Worm (Caenorhabditis elegans) whole organism, midembryonic: ENCODE measurements around the gene utx-1.
"Not testable (repeated sequence)": the region's sequence is repeated elsewhere in the genome, so short reads cannot be mapped to it uniquely, and the experiment has no call there.

Source experiments
- T22C8.4 ChIP-seq: fragments of 200-800 bp; sonication (Bioruptor generic); IDR thresholded peaks from 2 replicates; pipeline ENCODE4 v1.3.6; 2022; ENCODE audit warnings: missing genetic modification characterization, missing compliant biosample characterization
- cog-1 ChIP-seq: sonication (generic microtip); optimal IDR thresholded peaks from 2 replicates; lab custom pipeline; 2016; ENCODE audit warnings: missing genetic modification characterization, missing compliant biosample characterization
- flt-1 ChIP-seq: fragments of 200-800 bp; sonication (Bioruptor generic); IDR thresholded peaks from 2 replicates; pipeline ENCODE4 v1.3.6; 2022; ENCODE audit warnings: missing genetic modification characterization, missing compliant biosample characterization
- klf-2 ChIP-seq: fragments of 200-800 bp; sonication (Bioruptor generic); conservative IDR thresholded peaks from 2 replicates; pipeline ENCODE4 v1.3.6; 2022; ENCODE audit warnings: missing genetic modification reagents, missing genetic modification characterization, missing compliant biosample characterization
- med-1 ChIP-seq: sonication (generic microtip); optimal IDR thresholded peaks from 2 replicates; lab custom pipeline; 2017; ENCODE audit warnings: missing genetic modification characterization, mild to moderate bottlenecking, missing compliant biosample characterization, antibody characterized with exemption, missing genetic modification reagents; ENCODE audit not compliant: insufficient read depth
- ref-1 ChIP-seq: fragments of 200-800 bp; sonication (Bioruptor generic); conservative IDR thresholded peaks from 2 replicates; pipeline ENCODE4 v1.3.6; 2022; ENCODE audit warnings: missing genetic modification reagents, missing genetic modification characterization, missing compliant biosample characterization
- tab-1 ChIP-seq: fragments of 200-800 bp; sonication (Bioruptor generic); IDR thresholded peaks from 2 replicates; pipeline ENCODE4 v1.3.6; 2022; ENCODE audit warnings: missing genetic modification characterization, missing compliant biosample characterization
- ztf-23 ChIP-seq: fragments of 200-800 bp; sonication (Bioruptor generic); IDR thresholded peaks from 2 replicates; pipeline ENCODE4 v1.3.6; 2022; ENCODE audit warnings: missing genetic modification reagents, missing genetic modification characterization, missing compliant biosample characterization
- ztf-29 ChIP-seq: fragments of 200-800 bp; sonication (Bioruptor generic); IDR thresholded peaks from 2 replicates; pipeline ENCODE4 v1.3.6; 2022; ENCODE audit warnings: missing genetic modification reagents, missing genetic modification characterization, missing compliant biosample characterization

The utx-1 gene

DNA sequence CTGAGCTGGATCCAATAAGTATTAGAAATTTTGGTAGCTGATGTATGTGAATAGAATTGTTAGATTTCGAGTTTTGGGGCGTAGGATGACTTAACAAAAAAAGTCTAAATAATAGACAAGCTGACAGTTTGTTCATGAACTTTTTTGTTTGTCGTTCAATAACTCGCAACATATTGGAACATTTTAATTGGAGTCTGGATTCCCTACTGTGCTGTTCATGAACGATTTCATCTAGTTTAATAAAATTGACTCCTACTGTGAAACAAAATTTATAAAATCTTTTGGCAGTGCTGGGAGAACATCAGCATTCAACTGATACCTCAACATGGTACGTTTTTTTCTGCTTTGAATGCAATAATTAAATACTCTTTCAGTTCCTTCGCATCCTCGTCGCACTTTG, 15.4 kb upstream of the utx-1 start, which contains the start of gene nspc-7:
Gene nspc-7 (plus strand): TSS at position 301 of the 400 bp plus-strand sequence.
- TF ChIP-seq ztf-29 (GFP tag; lab: Robert Waterston, UW); T22C8.4; ref-1 (GFP tag; lab: Robert Waterston, UW): not testable (repeated sequence)

- no peak for TF ChIP-seq ref-1 (GFP tag; lab: Robert Waterston, UW)
- no peak for TF ChIP-seq med-1 (GFP tag; lab: Kevin White, UChicago)
- no peak for TF ChIP-seq tab-1 (GFP tag; lab: Robert Waterston, UW)
- TF ChIP-seq cog-1 (tag; lab: Kevin White, UChicago): peak; percentile 10
- no peak for TF ChIP-seq ztf-23 (GFP tag; lab: Robert Waterston, UW)
- no peak for TF ChIP-seq klf-2 (GFP tag; lab: Robert Waterston, UW)
- TF ChIP-seq ztf-29 (GFP tag; lab: Robert Waterston, UW): no peak
Measured at ce11 chrX:8545971-8546442, 10.9 kb upstream of the utx-1 start, which contains the start of gene sdha-1. sdha-1 (minus strand) TSS chrX:8546021.

ce11 chrX:8549026-8549425, 7.9 kb upstream of the utx-1 start, which contains the start of gene D2021.4:
D2021.4 (minus strand) TSS chrX:8549073.
- no peak for TF ChIP-seq ztf-29 (GFP tag; lab: Robert Waterston, UW)
- no peak for TF ChIP-seq tab-1 (GFP tag; lab: Robert Waterston, UW)
- no peak for TF ChIP-seq klf-2 (GFP tag; lab: Robert Waterston, UW)
- TF ChIP-seq cog-1 (tag; lab: Kevin White, UChicago): no peak
- TF ChIP-seq flt-1 (GFP tag; lab: Robert Waterston, UW): no peak
- no peak for TF ChIP-seq ztf-23 (GFP tag; lab: Robert Waterston, UW)
- no peak for TF ChIP-seq ref-1 (GFP tag; lab: Robert Waterston, UW)
- TF ChIP-seq T22C8.4: no peak
- TF ChIP-seq med-1 (GFP tag; lab: Kevin White, UChicago): no peak

- TF ChIP-seq T22C8.4 (no peak), tab-1 (GFP tag; lab: Robert Waterston, UW) (no peak), ztf-23 (GFP tag; lab: Robert Waterston, UW) (no peak), flt-1 (GFP tag; lab: Robert Waterston, UW) (no peak), cog-1 (tag; lab: Kevin White, UChicago) (no peak), ref-1 (GFP tag; lab: Robert Waterston, UW) (no peak), ztf-29 (GFP tag; lab: Robert Waterston, UW) (no peak), med-1 (GFP tag; lab: Kevin White, UChicago) (no peak), klf-2 (GFP tag; lab: Robert Waterston, UW) (no peak)
Measured at ce11 chrX:8550099-8550498, 6.8 kb upstream of the utx-1 start.

- TF ChIP-seq T22C8.4: no peak
- TF ChIP-seq klf-2 (GFP tag; lab: Robert Waterston, UW): no peak
- no peak for TF ChIP-seq ztf-29 (GFP tag; lab: Robert Waterston, UW)
- TF ChIP-seq ref-1 (GFP tag; lab: Robert Waterston, UW): no peak
- peak; percentile 64; the same call in 1 of the 2 replicates for TF ChIP-seq ztf-23 (GFP tag; lab: Robert Waterston, UW)
- TF ChIP-seq tab-1 (GFP tag; lab: Robert Waterston, UW): no peak
- no peak for TF ChIP-seq med-1 (GFP tag; lab: Kevin White, UChicago)
- peak; percentile 37 for TF ChIP-seq cog-1 (tag; lab: Kevin White, UChicago)
- 0 out of 2 replicates have a peak, but pooled peaks have one; percentile 52 for TF ChIP-seq flt-1 (GFP tag; lab: Robert Waterston, UW)
Measured at ce11 chrX:8551687-8552327, 5.1 kb upstream of the utx-1 start, which contains the start of gene dhhc-14. dhhc-14 (plus strand) TSS chrX:8552277.

- TF ChIP-seq ztf-23 (GFP tag; lab: Robert Waterston, UW) (no peak), tab-1 (GFP tag; lab: Robert Waterston, UW) (no peak)
Measured at ce11 chrX:8554029-8554428, 2.9 kb upstream of the utx-1 start.

ce11 chrX:8562586-8562985, 5.6 kb downstream of the utx-1 start:
- no peak for TF ChIP-seq flt-1 (GFP tag; lab: Robert Waterston, UW)
- no peak for TF ChIP-seq tab-1 (GFP tag; lab: Robert Waterston, UW)
- no peak for TF ChIP-seq T22C8.4
- no peak for TF ChIP-seq cog-1 (tag; lab: Kevin White, UChicago)
- no peak for TF ChIP-seq ztf-23 (GFP tag; lab: Robert Waterston, UW)
- TF ChIP-seq med-1 (GFP tag; lab: Kevin White, UChicago): no peak
- no peak for TF ChIP-seq ztf-29 (GFP tag; lab: Robert Waterston, UW)
- no peak for TF ChIP-seq klf-2 (GFP tag; lab: Robert Waterston, UW)
- no peak for TF ChIP-seq ref-1 (GFP tag; lab: Robert Waterston, UW)

DNA sequence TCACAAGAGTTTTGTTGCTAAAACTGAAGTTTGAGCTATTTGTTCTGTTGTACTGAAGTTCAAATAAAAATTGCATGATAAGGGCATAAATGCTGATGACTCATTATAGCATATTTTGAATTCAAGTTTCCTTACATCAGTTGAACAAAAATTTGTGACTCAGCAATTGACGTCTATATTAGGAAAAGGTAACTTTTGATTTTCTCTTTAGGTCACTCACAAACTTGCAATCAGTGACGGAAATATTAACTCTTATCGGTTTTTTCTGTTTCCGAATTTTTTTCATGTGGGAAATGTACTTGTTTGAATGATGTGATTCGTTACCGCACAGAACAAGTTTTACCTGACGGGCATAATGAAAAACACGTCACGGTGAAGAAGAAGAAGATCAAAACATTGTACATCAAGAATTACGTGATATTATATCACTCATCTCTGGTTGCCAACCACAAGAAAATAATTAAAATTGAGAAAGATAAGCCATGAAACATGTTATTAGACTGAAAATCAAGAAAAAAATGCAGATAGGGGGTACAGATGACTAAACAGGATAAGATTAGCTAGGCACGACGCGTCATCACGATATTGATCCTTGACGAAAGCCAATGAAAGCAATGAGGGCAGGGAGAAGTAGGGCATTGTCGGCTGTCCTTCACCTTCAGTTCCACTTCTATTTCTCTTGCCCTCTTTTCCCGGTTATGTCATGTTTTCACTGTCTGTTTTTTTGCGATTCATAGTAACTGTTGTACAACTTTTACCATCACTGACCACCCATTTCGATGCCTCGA, 6.9 kb downstream of the utx-1 start:
- TF ChIP-seq T22C8.4 (no peak), flt-1 (GFP tag; lab: Robert Waterston, UW) (no peak), cog-1 (tag; lab: Kevin White, UChicago) (no peak), ref-1 (GFP tag; lab: Robert Waterston, UW) (no peak), ztf-23 (GFP tag; lab: Robert Waterston, UW) (no peak)

DNA sequence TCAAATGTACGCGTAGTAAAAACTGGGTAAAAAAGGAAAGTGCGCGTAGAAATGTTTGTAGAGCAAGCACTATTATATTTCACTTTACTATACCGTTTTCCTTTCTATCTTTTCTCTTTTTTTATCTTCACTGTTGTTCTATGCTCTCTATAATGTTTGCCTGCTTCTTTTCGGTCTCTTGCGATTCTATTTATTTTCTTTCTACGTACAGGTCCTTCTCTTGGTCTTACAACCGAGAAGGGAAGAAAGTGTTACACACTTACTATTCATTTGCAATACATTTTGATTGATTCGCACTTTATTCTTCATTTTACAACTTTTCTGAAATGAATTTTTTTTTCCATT, 7.5 kb downstream of the utx-1 start:
- TF ChIP-seq klf-2 (GFP tag; lab: Robert Waterston, UW) (no peak), tab-1 (GFP tag; lab: Robert Waterston, UW) (no peak), med-1 (GFP tag; lab: Kevin White, UChicago) (no peak), cog-1 (tag; lab: Kevin White, UChicago) (no peak), flt-1 (GFP tag; lab: Robert Waterston, UW) (no peak), T22C8.4 (no peak), ref-1 (GFP tag; lab: Robert Waterston, UW) (no peak), ztf-23 (GFP tag; lab: Robert Waterston, UW) (no peak), ztf-29 (GFP tag; lab: Robert Waterston, UW) (no peak)
